Fruit fly (Drosophila melanogaster) whole organism, adult: ENCODE measurements around the gene CG13603.

Experiments
- CG11617 ChIP-seq: fragments of 200-800 bp; sonication (Bioruptor generic); optimal IDR thresholded peaks from 2 replicates; lab custom pipeline; 2017; ENCODE audit warnings: mild to moderate bottlenecking, missing biosample characterization, missing genetic modification reagents, missing genetic modification characterization
- CG12768 ChIP-seq: fragments of 200-800 bp; sonication (Bioruptor generic); optimal IDR thresholded peaks from 2 replicates; lab custom pipeline; 2017; ENCODE audit warnings: missing biosample characterization, missing genetic modification characterization, mild to moderate bottlenecking, moderate library complexity, missing genetic modification reagents
- CG14711 ChIP-seq: fragments of 200-800 bp; sonication (Bioruptor generic); optimal IDR thresholded peaks from 2 replicates; lab custom pipeline; 2018; ENCODE audit warnings: missing biosample characterization, mild to moderate bottlenecking, missing genetic modification characterization, moderate library complexity
- CG1620 ChIP-seq: fragments of 200-800 bp; sonication (Bioruptor generic); optimal IDR thresholded peaks from 2 replicates; lab custom pipeline; 2016; ENCODE audit warnings: missing biosample characterization, missing genetic modification characterization
- CG33017 ChIP-seq: fragments of 200-800 bp; sonication (Bioruptor generic); optimal IDR thresholded peaks from 2 replicates; lab custom pipeline; 2018; ENCODE audit warnings: missing biosample characterization, mild to moderate bottlenecking, missing genetic modification characterization, moderate library complexity
- CG5204 ChIP-seq: fragments of 200-800 bp; sonication (Bioruptor generic); optimal IDR thresholded peaks from 2 replicates; lab custom pipeline; 2016; ENCODE audit warnings: missing biosample characterization, missing genetic modification characterization
- CG7045 ChIP-seq: fragments of 200-800 bp; sonication (Bioruptor generic); optimal IDR thresholded peaks from 2 replicates; lab custom pipeline; 2017; ENCODE audit warnings: missing biosample characterization, mild to moderate bottlenecking, missing genetic modification characterization
- CG7101 ChIP-seq: fragments of 200-800 bp; sonication (Bioruptor generic); optimal IDR thresholded peaks from 2 replicates; lab custom pipeline; 2018; ENCODE audit warnings: missing biosample characterization, mild to moderate bottlenecking, missing genetic modification characterization, moderate library complexity
- Clk ChIP-seq: fragments of 200-800 bp; sonication (Bioruptor generic); optimal IDR thresholded peaks from 2 replicates; lab custom pipeline; 2017; ENCODE audit warnings: missing biosample characterization, missing genetic modification characterization
- Crg-1 ChIP-seq: fragments of 200-800 bp; sonication (Bioruptor generic); optimal IDR thresholded peaks from 2 replicates; lab custom pipeline; 2016; ENCODE audit warnings: missing biosample characterization, missing genetic modification characterization
- Hr96 ChIP-seq: fragments of 200-800 bp; sonication (Bioruptor generic); optimal IDR thresholded peaks from 2 replicates; lab custom pipeline; 2016; ENCODE audit warnings: missing biosample characterization, missing genetic modification characterization
- Mnt ChIP-seq: fragments of 200-800 bp; sonication (Bioruptor generic); optimal IDR thresholded peaks from 2 replicates; lab custom pipeline; 2016; ENCODE audit warnings: missing biosample characterization, mild to moderate bottlenecking, missing genetic modification characterization
- bab1 ChIP-seq: fragments of 200-800 bp; sonication (Bioruptor generic); optimal IDR thresholded peaks from 3 replicates; lab custom pipeline; 2019; ENCODE audit warnings: missing biosample characterization, mild to moderate bottlenecking, missing genetic modification characterization, moderate library complexity
- cic ChIP-seq: fragments of 200-800 bp; sonication (Bioruptor generic); optimal IDR thresholded peaks from 2 replicates; lab custom pipeline; 2017; ENCODE audit warnings: missing biosample characterization, mild to moderate bottlenecking, missing genetic modification characterization, moderate library complexity
- cnc ChIP-seq, 2 experiments: fragments of >200 bp; optimal IDR thresholded peaks; 2 replicates each; lab custom pipeline; 2017
- kay ChIP-seq: fragments of 200-800 bp; sonication (Bioruptor generic); peaks from one replicate; lab custom pipeline; 2016; ENCODE audit warnings: missing biosample characterization, missing genetic modification characterization, borderline replicate concordance
- ovo ChIP-seq: fragments of 200-800 bp; sonication (Bioruptor generic); optimal IDR thresholded peaks from 2 replicates; lab custom pipeline; 2016; ENCODE audit warnings: missing biosample characterization, missing genetic modification characterization
- pad ChIP-seq: fragments of 200-800 bp; sonication (Bioruptor generic); optimal IDR thresholded peaks from 3 replicates; lab custom pipeline; 2017; ENCODE audit warnings: missing biosample characterization, missing genetic modification characterization, mild to moderate bottlenecking, moderate library complexity, missing genetic modification reagents
- tj ChIP-seq: fragments of 200-800 bp; sonication (Bioruptor generic); optimal IDR thresholded peaks from 3 replicates; lab custom pipeline; 2017; ENCODE audit warnings: missing biosample characterization, mild to moderate bottlenecking, missing genetic modification characterization, moderate library complexity
- toe ChIP-seq: fragments of 200-800 bp; sonication (Bioruptor generic); optimal IDR thresholded peaks from 2 replicates; lab custom pipeline; 2016; ENCODE audit warnings: missing biosample characterization, missing genetic modification characterization

Gene CG13603

dm6 chr3R:23948324-23948465 is 38.2 kb downstream of the CG13603 start, which contains the start of gene CG12268:
TSS of gene CG12268 (minus strand) at chr3R:23948424.
- no peak for TF ChIP-seq cnc (optimal IDR thresholded peaks at IDR 0.05; lab: Kevin White, UChicago)
- no peak for TF ChIP-seq Crg-1
- no peak for TF ChIP-seq CG14711
- TF ChIP-seq CG11617: no peak
- TF ChIP-seq Clk: no peak
- no peak for TF ChIP-seq pad (GFP tag; lab: Kevin White, UChicago)
- no peak for TF ChIP-seq ovo (GFP tag; lab: Kevin White, UChicago)
- no peak for TF ChIP-seq toe (GFP tag; lab: Kevin White, UChicago)
- TF ChIP-seq CG12768 (GFP tag; lab: Kevin White, UChicago): no peak
- TF ChIP-seq Mnt (GFP tag; lab: Kevin White, UChicago): no peak
- TF ChIP-seq bab1 (GFP tag; lab: Kevin White, UChicago): no peak
- no peak for TF ChIP-seq Hr96

- TF ChIP-seq Mnt (GFP tag; lab: Kevin White, UChicago) (no peak), CG33017 (tag; lab: Kevin White, UChicago) (no peak), tj (no peak), ovo (GFP tag; lab: Kevin White, UChicago) (no peak), Clk (no peak), CG14711 (no peak), Crg-1 (no peak), CG1620 (GFP tag; lab: Kevin White, UChicago) (no peak), toe (GFP tag; lab: Kevin White, UChicago) (no peak), CG7101 (tag; lab: Kevin White, UChicago) (no peak)
These were observed 39.4 kb downstream of the CG13603 start for dm6 chr3R:23947002-23947401.

dm6 chr3R:23943843-23944356 is 42.5 kb downstream of the CG13603 start:
- TF ChIP-seq CG12768 (GFP tag; lab: Kevin White, UChicago) (peak; percentile 57), Crg-1 (no peak), Mnt (GFP tag; lab: Kevin White, UChicago) (no peak), CG11617 (no peak), CG5204 (GFP tag; lab: Kevin White, UChicago) (no peak)

dm6 chr3R:23942965-23943413 is 43.4 kb downstream of the CG13603 start, which contains the start of gene Gdh:
TSS of gene Gdh (minus strand) at chr3R:23943101.
- TF ChIP-seq Mnt (GFP tag; lab: Kevin White, UChicago) (peak; percentile 74), CG5204 (GFP tag; lab: Kevin White, UChicago) (no peak), bab1 (GFP tag; lab: Kevin White, UChicago) (peak; percentile 53), CG11617 (peak; percentile 49), CG14711 (no peak), cic (GFP tag; lab: Kevin White, UChicago) (peak; percentile 44), kay (GFP tag; lab: Kevin White, UChicago) (no peak), pad (GFP tag; lab: Kevin White, UChicago) (no peak), CG33017 (tag; lab: Kevin White, UChicago) (peak; percentile 24), CG12768 (GFP tag; lab: Kevin White, UChicago) (peak; percentile 6), CG1620 (GFP tag; lab: Kevin White, UChicago) (peak; percentile 66), Hr96 (peak; percentile 46), ovo (GFP tag; lab: Kevin White, UChicago) (no peak), Crg-1 (peak; percentile 16), toe (GFP tag; lab: Kevin White, UChicago) (no peak), CG7101 (tag; lab: Kevin White, UChicago) (peak; percentile 34), Clk (no peak), cnc (optimal IDR thresholded peaks at IDR 0.05; lab: Kevin White, UChicago) (no peak), CG7045 (GFP tag; lab: Kevin White, UChicago) (no peak), tj (peak; percentile 27)

dm6 chr3R:23942550-23942949 is 43.8 kb downstream of the CG13603 start:
- TF ChIP-seq CG12768 (GFP tag; lab: Kevin White, UChicago) (no peak), CG5204 (GFP tag; lab: Kevin White, UChicago) (no peak), cnc (optimal IDR thresholded peaks at IDR 0.05; lab: Kevin White, UChicago) (no peak), CG33017 (tag; lab: Kevin White, UChicago) (no peak), Crg-1 (no peak), toe (GFP tag; lab: Kevin White, UChicago) (no peak), CG14711 (no peak), Hr96 (no peak), Mnt (GFP tag; lab: Kevin White, UChicago) (no peak), cic (GFP tag; lab: Kevin White, UChicago) (no peak), tj (no peak), CG1620 (GFP tag; lab: Kevin White, UChicago) (no peak), bab1 (GFP tag; lab: Kevin White, UChicago) (no peak), Clk (no peak)

dm6 chr3R:23941643-23942424 is 44.5 kb downstream of the CG13603 start:
- TF ChIP-seq CG12768 (GFP tag; lab: Kevin White, UChicago) (peak; percentile 6), toe (GFP tag; lab: Kevin White, UChicago) (no peak), Mnt (GFP tag; lab: Kevin White, UChicago) (peak; percentile 25), kay (GFP tag; lab: Kevin White, UChicago) (peak; percentile 84)
